Worm (Caenorhabditis elegans) whole organism, L2 larva: ENCODE results near the gene Y56A3A.31.

Source experiments
- F13H6.1 ChIP-seq: sonication (generic microtip); optimal IDR thresholded peaks from 2 replicates; lab custom pipeline; 2016; ENCODE audit warnings: missing genetic modification characterization, missing compliant biosample characterization
- R02D3.7 ChIP-seq: fragments of 150-350 bp; optimal IDR thresholded peaks from 2 replicates; lab custom pipeline; 2014; ENCODE audit warnings: missing biosample characterization, missing genetic modification characterization
- Y55F3AM.14 ChIP-seq: fragments of 200-800 bp; sonication (Bioruptor generic); optimal IDR thresholded peaks from 2 replicates; lab custom pipeline; 2018; ENCODE audit warnings: mild to moderate bottlenecking, missing genetic modification characterization, missing compliant biosample characterization
- ZK546.5 ChIP-seq: sonication (generic microtip); optimal IDR thresholded peaks from 2 replicates; lab custom pipeline; 2017; ENCODE audit warnings: missing biosample characterization, missing genetic modification characterization
- aly-2 ChIP-seq: fragments of 150-350 bp; optimal IDR thresholded peaks from 2 replicates; lab custom pipeline; 2014; ENCODE audit warnings: missing biosample characterization, missing genetic modification characterization
- ceh-16 ChIP-seq: fragments of 150-350 bp; optimal IDR thresholded peaks from 2 replicates; lab custom pipeline; 2014; ENCODE audit warnings: missing biosample characterization, missing genetic modification characterization
- ceh-82 ChIP-seq: fragments of 150-350 bp; optimal IDR thresholded peaks from 2 replicates; lab custom pipeline; 2014; ENCODE audit warnings: missing biosample characterization, missing genetic modification characterization
- egl-27 ChIP-seq: sonication (generic microtip); optimal IDR thresholded peaks from 3 replicates; lab custom pipeline; 2017; ENCODE audit warnings: missing biosample characterization, missing genetic modification reagents, missing genetic modification characterization
- fos-1 ChIP-seq: fragments of 150-350 bp; optimal IDR thresholded peaks from 2 replicates; lab custom pipeline; 2014; ENCODE audit warnings: missing biosample characterization, missing genetic modification characterization
- gmeb-1 ChIP-seq: fragments of 150-350 bp; optimal IDR thresholded peaks from 2 replicates; lab custom pipeline; 2014; ENCODE audit warnings: missing biosample characterization, missing genetic modification characterization
- lin-39 ChIP-seq: fragments of 150-350 bp; optimal IDR thresholded peaks from 2 replicates; lab custom pipeline; 2014; ENCODE audit warnings: missing biosample characterization, missing genetic modification reagents, missing genetic modification characterization
- lsy-2 ChIP-seq, 2 experiments: fragments of 150-350 bp in 1 of 2; sonication (generic microtip) in 1 of 2; optimal IDR thresholded peaks; 2 replicates each; lab custom pipeline; 2014 to 2017; ENCODE audit warnings: missing biosample characterization in 2 of 2, missing genetic modification characterization in 2 of 2
- mab-5 ChIP-seq: fragments of 150-350 bp; optimal IDR thresholded peaks from 2 replicates; lab custom pipeline; 2014; ENCODE audit warnings: missing biosample characterization, missing genetic modification characterization
- mbf-1 ChIP-seq: sonication (generic microtip); optimal IDR thresholded peaks from 2 replicates; lab custom pipeline; 2017; ENCODE audit warnings: missing biosample characterization, missing genetic modification characterization
- mdl-1 ChIP-seq, 2 experiments: fragments of 150-350 bp in 1 of 2; sonication (generic microtip) in 1 of 2; optimal IDR thresholded peaks; 2 replicates each; lab custom pipeline; 2017; ENCODE audit warnings: missing biosample characterization in 2 of 2, missing genetic modification characterization in 2 of 2
- nhr-10 ChIP-seq: sonication (generic microtip); optimal IDR thresholded peaks from 2 replicates; lab custom pipeline; 2017; ENCODE audit warnings: missing biosample characterization, missing genetic modification characterization
- nhr-129 ChIP-seq: fragments of 150-350 bp; optimal IDR thresholded peaks from 2 replicates; lab custom pipeline; 2014; ENCODE audit warnings: missing biosample characterization, missing genetic modification characterization
- nhr-237 ChIP-seq: fragments of 150-350 bp; optimal IDR thresholded peaks from 2 replicates; lab custom pipeline; 2014; ENCODE audit warnings: missing biosample characterization, missing genetic modification characterization
- nhr-6 ChIP-seq: fragments of 150-350 bp; optimal IDR thresholded peaks from 2 replicates; lab custom pipeline; 2014; ENCODE audit warnings: missing biosample characterization, missing genetic modification characterization
- peb-1 ChIP-seq: fragments of 150-350 bp; optimal IDR thresholded peaks from 2 replicates; lab custom pipeline; 2014; ENCODE audit warnings: missing biosample characterization, missing genetic modification characterization
- sem-4 ChIP-seq: fragments of 150-350 bp; optimal IDR thresholded peaks from 2 replicates; lab custom pipeline; 2014; ENCODE audit warnings: missing biosample characterization, missing genetic modification reagents, missing genetic modification characterization
- skn-1 ChIP-seq: sonication (generic microtip); optimal IDR thresholded peaks from 2 replicates; lab custom pipeline; 2017; ENCODE audit warnings: missing biosample characterization, missing genetic modification characterization
- sma-3 ChIP-seq: sonication (generic microtip); optimal IDR thresholded peaks from 2 replicates; lab custom pipeline; 2016; ENCODE audit warnings: missing genetic modification reagents, missing genetic modification characterization, missing compliant biosample characterization
- sma-9 ChIP-seq, 2 experiments: fragments of 150-350 bp in 1 of 2; sonication (generic microtip) in 1 of 2; optimal IDR thresholded peaks; 2 replicates each; lab custom pipeline; 2014 to 2016; ENCODE audit warnings: missing genetic modification characterization in 2 of 2, mild to moderate bottlenecking in 1 of 2, missing biosample characterization in 1 of 2, missing compliant biosample characterization in 1 of 2, missing genetic modification reagents in 1 of 2, moderate library complexity in 1 of 2
- snpc-4 ChIP-seq: fragments of 150-350 bp; optimal IDR thresholded peaks from 2 replicates; lab custom pipeline; 2014; ENCODE audit warnings: missing biosample characterization, missing genetic modification characterization
- unc-39 ChIP-seq: fragments of 150-350 bp; optimal IDR thresholded peaks from 2 replicates; lab custom pipeline; 2014; ENCODE audit warnings: missing biosample characterization, missing genetic modification characterization
- unc-55 ChIP-seq: fragments of 150-350 bp; sonication (generic microtip); optimal IDR thresholded peaks from 3 replicates; lab custom pipeline; 2014; ENCODE audit warnings: missing biosample characterization, missing genetic modification reagents, missing genetic modification characterization
- ztf-4 ChIP-seq: fragments of 150-350 bp; optimal IDR thresholded peaks from 2 replicates; lab custom pipeline; 2014; ENCODE audit warnings: missing biosample characterization, missing genetic modification characterization

The Y56A3A.31 gene

DNA sequence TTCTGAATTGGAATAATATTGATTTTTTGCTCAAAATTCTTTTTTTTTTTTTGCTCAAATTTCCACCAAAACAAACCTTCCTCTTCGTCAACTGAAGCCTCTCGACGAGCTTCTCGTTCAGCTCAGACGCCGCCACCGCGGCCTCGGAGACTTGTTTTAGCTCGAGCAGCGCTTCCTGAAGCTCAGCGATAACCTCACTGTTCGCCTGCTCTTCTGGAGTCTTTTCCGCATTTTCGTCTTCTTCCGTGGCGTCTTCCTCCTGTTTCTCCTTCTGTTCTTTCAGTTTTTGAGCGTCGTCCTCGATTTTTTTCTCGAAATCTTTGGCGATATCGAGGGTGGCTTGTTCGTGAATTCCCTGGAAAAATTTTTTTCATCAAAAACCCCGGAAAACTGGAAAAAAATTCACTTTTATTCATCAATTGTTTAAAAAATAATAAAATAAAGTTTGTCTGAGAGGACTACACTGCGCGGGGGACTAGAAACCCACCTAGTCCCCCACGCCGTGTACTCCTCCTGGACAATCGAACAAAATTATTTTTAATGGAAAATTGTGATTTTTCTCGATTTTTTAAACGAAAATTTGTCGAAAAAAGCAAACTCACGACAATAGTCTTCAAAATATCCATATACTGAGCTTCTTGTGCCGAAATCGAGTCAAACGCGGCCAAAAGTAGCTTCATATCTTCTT lies 28.1 kb upstream of the Y56A3A.31 start (continued):
- TF ChIP-seq egl-27 (tag; lab: Kevin White, UChicago) (peak; percentile 73), gmeb-1 (peak; percentile 85), ceh-82 (tag; lab: Kevin White, UChicago) (no peak), skn-1 (tag; lab: Kevin White, UChicago) (no peak), lin-39 (tag; lab: Kevin White, UChicago) (no peak), lsy-2 (tag; optimal IDR thresholded peaks at IDR 0.05; lab: Kevin White, UChicago) (peak; percentile 86 to 94), nhr-237 (tag; lab: Kevin White, UChicago) (no peak), sma-9 (GFP tag; optimal IDR thresholded peaks at IDR 0.05; lab: Kevin White, UChicago) (peak; percentile 97), sma-9 (tag; optimal IDR thresholded peaks at IDR 0.05; lab: Kevin White, UChicago) (no peak), snpc-4 (peak; percentile 79)

DNA sequence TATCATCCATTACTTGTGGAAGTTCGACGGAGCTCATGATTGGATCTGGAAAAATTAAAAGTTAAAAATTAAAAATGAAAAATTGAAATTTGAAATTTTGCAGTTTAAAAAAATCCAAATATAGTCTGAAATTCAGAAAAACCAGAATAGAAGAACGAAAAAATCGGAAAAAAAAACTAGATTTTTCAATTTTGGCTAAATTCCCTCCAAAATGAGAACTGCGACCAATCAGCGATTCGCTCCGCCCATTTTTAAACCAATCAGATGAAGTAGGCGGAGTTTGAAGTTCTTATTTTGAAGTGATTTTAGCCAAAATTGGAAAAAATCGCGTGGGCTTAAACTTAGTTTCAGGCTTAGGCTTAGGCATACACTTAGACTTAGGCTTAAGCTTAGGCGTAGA lies 27.3 kb upstream of the Y56A3A.31 start, which contains the start of gene Y56A3A.7:
Gene Y56A3A.7 (minus strand): TSS at position 47 of the 400 bp plus-strand sequence.
- TF ChIP-seq ceh-82 (tag; lab: Kevin White, UChicago): no peak

- TF ChIP-seq mbf-1 (tag; lab: Kevin White, UChicago) (no peak), ceh-82 (tag; lab: Kevin White, UChicago) (no peak), peb-1 (tag; lab: Kevin White, UChicago) (no peak), sma-9 (GFP tag; optimal IDR thresholded peaks at IDR 0.05; lab: Kevin White, UChicago) (no peak), sma-9 (tag; optimal IDR thresholded peaks at IDR 0.05; lab: Kevin White, UChicago) (no peak), nhr-129 (peak; percentile 52), nhr-6 (tag; lab: Kevin White, UChicago) (no peak), sem-4 (no peak), unc-55 (no peak), mab-5 (tag; lab: Kevin White, UChicago) (no peak), aly-2 (tag; lab: Kevin White, UChicago) (no peak), fos-1 (tag; lab: Kevin White, UChicago) (peak; percentile 97), unc-39 (no peak), mdl-1 (tag; optimal IDR thresholded peaks at IDR 0.05; lab: Kevin White, UChicago) (no peak), ceh-16 (tag; lab: Kevin White, UChicago) (no peak), nhr-10 (tag; lab: Kevin White, UChicago) (no peak), F13H6.1 (tag; lab: Kevin White, UChicago) (no peak), ZK546.5 (tag; lab: Kevin White, UChicago) (no peak), lsy-2 (tag; optimal IDR thresholded peaks at IDR 0.05; lab: Kevin White, UChicago) (no peak)
These were observed 26.8 kb upstream of the Y56A3A.31 start for ce11 chrIII:11947527-11947926.

DNA sequence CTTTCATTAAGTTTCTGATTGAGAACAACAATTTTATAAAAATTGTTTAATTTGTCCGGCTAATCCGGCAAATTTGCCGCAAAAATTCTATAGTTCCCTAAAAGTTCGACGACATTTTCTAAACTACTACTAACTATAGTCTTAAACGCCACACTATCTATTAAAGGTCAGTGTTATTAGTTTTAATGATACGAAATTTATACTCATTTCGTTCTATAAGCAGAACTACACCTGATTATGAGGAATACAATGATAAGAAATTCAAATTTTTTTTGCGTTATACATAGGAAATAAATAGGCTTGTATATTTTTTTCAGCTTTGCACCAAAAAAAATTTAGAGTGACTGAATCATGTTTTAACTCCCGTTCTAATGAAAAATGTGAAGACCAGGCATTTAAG lies 25.8 kb upstream of the Y56A3A.31 start:
- TF ChIP-seq gmeb-1 (no peak), fos-1 (tag; lab: Kevin White, UChicago) (peak; percentile 73), sma-9 (GFP tag; optimal IDR thresholded peaks at IDR 0.05; lab: Kevin White, UChicago) (no peak), sma-9 (tag; optimal IDR thresholded peaks at IDR 0.05; lab: Kevin White, UChicago) (no peak)

- TF ChIP-seq fos-1 (tag; lab: Kevin White, UChicago) (peak; percentile 56), ztf-4 (tag; lab: Kevin White, UChicago) (no peak), unc-55 (no peak)
These were observed 24.9 kb upstream of the Y56A3A.31 start for ce11 chrIII:11949276-11949879.

DNA sequence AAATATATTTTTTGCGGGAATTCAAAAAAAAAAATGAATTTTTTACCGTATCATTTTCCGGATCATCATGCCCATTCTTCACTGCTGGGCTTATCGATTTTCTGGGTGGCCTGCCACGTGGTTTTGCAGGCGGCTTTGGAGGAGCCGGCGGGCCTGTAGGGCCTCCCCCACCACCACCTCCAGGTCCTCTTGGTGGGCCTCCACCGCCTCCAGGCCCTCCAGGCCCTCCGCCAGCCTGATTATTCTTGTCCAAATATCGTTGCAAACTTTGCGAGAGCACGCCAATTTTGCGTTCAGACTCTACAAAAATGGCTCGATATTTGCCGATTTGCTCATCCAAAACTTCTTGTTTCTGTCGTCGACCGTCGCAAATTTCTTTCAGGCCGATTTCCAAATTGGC lies 23.2 kb upstream of the Y56A3A.31 start:
- TF ChIP-seq nhr-129 (no peak), lsy-2 (tag; optimal IDR thresholded peaks at IDR 0.05; lab: Kevin White, UChicago) (no peak), sma-3 (GFP tag; lab: Kevin White, UChicago) (no peak), ceh-16 (tag; lab: Kevin White, UChicago) (no peak), ZK546.5 (tag; lab: Kevin White, UChicago) (no peak), sma-9 (GFP tag; optimal IDR thresholded peaks at IDR 0.05; lab: Kevin White, UChicago) (no peak), sma-9 (tag; optimal IDR thresholded peaks at IDR 0.05; lab: Kevin White, UChicago) (no peak), F13H6.1 (tag; lab: Kevin White, UChicago) (no peak), Y55F3AM.14 (GFP tag; lab: Kevin White, UChicago) (no peak), R02D3.7 (tag; lab: Kevin White, UChicago) (no peak)
